Worm (Caenorhabditis elegans) whole organism, early embryonic: ENCODE measurements around the gene lgc-20.

Source experiments
- aly-1 ChIP-seq: sonication (generic microtip); optimal IDR thresholded peaks from 2 replicates; lab custom pipeline; 2016; ENCODE audit warnings: missing genetic modification characterization, missing compliant biosample characterization
- ama-1 ChIP-seq: fragments of 150-350 bp; optimal IDR thresholded peaks from 2 replicates; lab custom pipeline; 2014
- ceh-13 ChIP-seq: fragments of 200-800 bp; sonication (Bioruptor generic); optimal IDR thresholded peaks from 2 replicates; lab custom pipeline; 2018; ENCODE audit warnings: mild to moderate bottlenecking, missing genetic modification characterization, missing compliant biosample characterization
- ceh-36 ChIP-seq: sonication (generic microtip); optimal IDR thresholded peaks from 2 replicates; lab custom pipeline; 2016; ENCODE audit warnings: missing genetic modification characterization, inconsistent platforms, missing compliant biosample characterization
- ets-7 ChIP-seq: sonication (generic microtip); optimal IDR thresholded peaks from 2 replicates; lab custom pipeline; 2016; ENCODE audit warnings: missing genotype, missing genetic modification characterization, missing compliant biosample characterization
- flt-1 ChIP-seq: fragments of 200-800 bp; sonication (Bioruptor generic); IDR thresholded peaks from 2 replicates; pipeline ENCODE4 v1.3.6; 2022; ENCODE audit warnings: missing genetic modification characterization, missing compliant biosample characterization
- hmbx-1 ChIP-seq: sonication (generic microtip); optimal IDR thresholded peaks from 2 replicates; lab custom pipeline; 2016; ENCODE audit warnings: mild to moderate bottlenecking, missing genetic modification characterization, missing compliant biosample characterization
- hmg-4 ChIP-seq: fragments of 200-800 bp; sonication (Bioruptor generic); optimal IDR thresholded peaks from 2 replicates; lab custom pipeline; 2018; ENCODE audit warnings: mild to moderate bottlenecking, missing genetic modification characterization, missing compliant biosample characterization
- hnd-1 ChIP-seq: sonication (generic microtip); optimal IDR thresholded peaks from 2 replicates; lab custom pipeline; 2016; ENCODE audit warnings: missing genetic modification characterization, missing compliant biosample characterization
- pes-1 ChIP-seq: fragments of 200-800 bp; sonication (Bioruptor generic); IDR thresholded peaks from 2 replicates; pipeline ENCODE4 v1.3.6; 2022; ENCODE audit warnings: missing genetic modification reagents, missing genetic modification characterization, missing compliant biosample characterization
- sea-1 ChIP-seq: fragments of 200-800 bp; sonication (Bioruptor generic); conservative IDR thresholded peaks from 2 replicates; pipeline ENCODE4 v1.3.6; 2022; ENCODE audit warnings: missing genetic modification characterization, missing compliant biosample characterization
- tbx-11 ChIP-seq: fragments of 200-800 bp; sonication (Bioruptor generic); IDR thresholded peaks from 2 replicates; pipeline ENCODE4 v1.3.6; 2022; ENCODE audit warnings: missing genetic modification characterization, missing compliant biosample characterization
- tbx-37 ChIP-seq: fragments of 200-800 bp; sonication (Bioruptor generic); conservative IDR thresholded peaks from 2 replicates; pipeline ENCODE4 v1.3.6; 2022; ENCODE audit warnings: missing genetic modification reagents, missing genetic modification characterization, missing compliant biosample characterization

ce11 chrII:11302591-11302990 is 40.8 kb downstream of the lgc-20 start, which contains the start of gene samp-1:
- TF ChIP-seq ceh-36 (tag; lab: Kevin White, UChicago) (no peak), tbx-11 (GFP tag; lab: Robert Waterston, UW) (no peak), flt-1 (no peak), ama-1 (lab: Kevin White, UChicago) (no peak), tbx-37 (GFP tag; lab: Robert Waterston, UW) (no peak), hmbx-1 (tag; lab: Kevin White, UChicago) (no peak), hnd-1 (tag; lab: Kevin White, UChicago) (no peak), hmg-4 (GFP tag; lab: Kevin White, UChicago) (no peak), ceh-13 (no peak), aly-1 (tag; lab: Kevin White, UChicago) (no peak), sea-1 (GFP tag; lab: Robert Waterston, UW) (no peak), ets-7 (no peak), pes-1 (no peak)
